Worm (Caenorhabditis elegans): Measurements from ENCODE around the gene ugt-22.

The ugt-22 gene

ce11 chrIV:13682733-13683132 lies 43.7 kb downstream of the ugt-22 start:
- TF ChIP-seq dao-5 (tag; optimal IDR thresholded peaks at IDR 0.05) (no peak), W03F9.2 (tag; optimal IDR thresholded peaks at IDR 0.05) (no peak), him-1 (tag; optimal IDR thresholded peaks at IDR 0.05) (no peak)

- TF ChIP-seq W03F9.2 (tag; optimal IDR thresholded peaks at IDR 0.05) (no peak), dao-5 (tag; optimal IDR thresholded peaks at IDR 0.05) (no peak), him-1 (tag; optimal IDR thresholded peaks at IDR 0.05) (no peak)
Measured at ce11 chrIV:13684827-13685226, 45.8 kb downstream of the ugt-22 start.

- TF ChIP-seq him-1 (tag; optimal IDR thresholded peaks at IDR 0.05) (no peak), W03F9.2 (tag; optimal IDR thresholded peaks at IDR 0.05) (no peak), dao-5 (tag; optimal IDR thresholded peaks at IDR 0.05) (no peak)
Measured at ce11 chrIV:13686965-13687425, 47.9 kb downstream of the ugt-22 start, which contains the start of gene nyn-1. Gene nyn-1, minus strand, starts transcription at chrIV:13687015.

DNA sequence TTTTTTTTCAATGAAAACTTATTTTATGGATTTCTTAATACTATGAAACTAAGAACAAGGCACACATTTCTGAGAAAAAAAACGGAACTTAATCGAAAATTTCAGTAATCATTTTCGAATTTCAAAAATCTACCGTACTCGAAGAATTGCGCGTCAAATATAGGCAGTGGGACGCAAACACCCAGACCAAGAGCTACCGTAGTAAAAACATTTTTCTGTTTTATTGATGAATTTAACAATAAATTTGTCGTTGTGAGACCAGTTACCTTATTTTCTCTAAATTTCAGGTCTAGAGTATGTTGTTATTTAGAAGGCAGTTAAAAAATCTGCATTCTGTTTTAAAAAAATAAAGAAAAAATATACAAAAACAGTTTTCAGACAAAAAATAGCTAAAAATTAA lies 48.6 kb downstream of the ugt-22 start:
- TF ChIP-seq him-1 (tag; optimal IDR thresholded peaks at IDR 0.05) = no peak
- TF ChIP-seq W03F9.2 (tag; optimal IDR thresholded peaks at IDR 0.05) = no peak
- no peak for TF ChIP-seq dao-5 (tag; optimal IDR thresholded peaks at IDR 0.05)

ce11 chrIV:13689302-13689880 lies 50.3 kb downstream of the ugt-22 start, which contains the start of gene T23G4.2:
Gene T23G4.2, minus strand, starts transcription at chrIV:13689556.
- TF ChIP-seq him-1 (tag; optimal IDR thresholded peaks at IDR 0.05) (peak; percentile 14), dao-5 (tag; optimal IDR thresholded peaks at IDR 0.05) (no peak), W03F9.2 (tag; optimal IDR thresholded peaks at IDR 0.05) (no peak)

DNA sequence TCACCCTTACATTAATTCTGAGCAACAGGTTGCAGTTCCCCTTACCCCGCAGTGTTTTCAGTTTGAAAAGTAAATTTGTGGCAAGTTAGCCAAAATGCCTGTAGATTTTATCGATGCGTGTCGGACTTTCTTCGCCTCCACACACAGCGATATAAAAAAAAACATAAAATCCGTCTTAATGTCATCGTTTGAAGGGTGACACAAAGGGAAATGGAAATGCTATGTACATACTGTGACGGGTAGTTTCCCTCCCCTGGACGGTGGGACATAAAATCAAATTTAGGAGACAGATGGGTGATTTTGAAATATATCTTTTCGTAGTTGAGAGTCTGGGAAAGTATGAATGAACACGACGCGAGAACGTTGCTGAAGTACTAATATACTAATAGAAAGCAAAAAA lies 53.5 kb downstream of the ugt-22 start:
- TF ChIP-seq W03F9.2 (tag; optimal IDR thresholded peaks at IDR 0.05) (no peak), dao-5 (tag; optimal IDR thresholded peaks at IDR 0.05) (no peak), him-1 (tag; optimal IDR thresholded peaks at IDR 0.05) (no peak)

ce11 chrIV:13693976-13694375 lies 54.9 kb downstream of the ugt-22 start:
- TF ChIP-seq dao-5 (tag; optimal IDR thresholded peaks at IDR 0.05) = no peak
- TF ChIP-seq him-1 (tag; optimal IDR thresholded peaks at IDR 0.05) = no peak
- TF ChIP-seq W03F9.2 (tag; optimal IDR thresholded peaks at IDR 0.05) = no peak

Data from whole organism, L4/young adult.